Fruit fly (Drosophila melanogaster) Kc167 (cell line): ENCODE data around the gene Nnp-1.

ENCODE experiments used
- Myc ChIP-seq: fragments of >200 bp; optimal IDR thresholded peaks from 2 replicates; lab custom pipeline; 2017; ENCODE audit warnings: missing external identifiers
- Sin3A ChIP-seq: fragments of >200 bp; optimal IDR thresholded peaks from 2 replicates; lab custom pipeline; 2018; ENCODE audit warnings: missing external identifiers
- h ChIP-seq: fragments of >200 bp; optimal IDR thresholded peaks from 3 replicates; lab custom pipeline; 2018; ENCODE audit warnings: missing external identifiers
- insv ChIP-seq: fragments of >200 bp; optimal IDR thresholded peaks from 3 replicates; lab custom pipeline; 2018; ENCODE audit warnings: missing external identifiers
- psq ChIP-seq: fragments of >200 bp; optimal IDR thresholded peaks from 2 replicates; lab custom pipeline; 2017; ENCODE audit warnings: missing external identifiers
- ttk ChIP-seq: sonication (Bioruptor generic); optimal IDR thresholded peaks from 2 replicates; lab custom pipeline; 2017; ENCODE audit warnings: missing external identifiers

The Nnp-1 gene

DNA sequence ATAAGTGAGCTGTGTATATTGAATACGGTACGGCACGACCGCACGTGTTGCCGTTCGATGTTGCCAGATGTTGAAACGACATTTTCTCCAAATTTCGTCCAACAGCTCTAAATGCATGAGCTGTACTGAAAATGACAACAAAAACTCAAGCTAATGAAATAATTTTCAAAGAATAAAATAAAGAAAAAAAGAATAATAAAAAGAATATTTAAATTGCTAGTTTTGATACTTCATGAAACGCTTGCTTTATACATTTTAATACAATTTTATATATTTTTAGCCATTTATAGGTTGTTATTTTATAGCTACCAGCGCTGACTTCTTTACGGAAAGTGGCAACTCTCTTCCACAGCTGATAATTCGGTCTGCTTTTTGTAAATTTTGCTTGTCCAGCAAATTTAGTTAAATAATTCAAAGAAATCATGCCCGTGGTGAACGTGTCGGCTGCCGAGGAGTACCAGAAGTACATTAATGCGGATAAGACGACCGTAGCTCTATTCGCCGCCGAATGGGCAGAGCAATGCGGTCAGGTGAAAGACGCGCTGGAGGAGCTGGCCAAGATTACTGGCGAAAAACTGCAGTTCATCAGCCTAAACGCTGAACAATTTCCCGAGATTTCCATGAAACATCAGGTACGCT lies at the start of gene Nnp-1, which contains the start of gene Grx3:
Gene Nnp-1, minus strand, starts transcription at position 81 of the 639 bp plus-strand sequence.
Gene Grx3, plus strand, starts transcription at position 339 of the 639 bp plus-strand sequence.
- TF ChIP-seq Myc (lab: Kevin White, UChicago) (no peak), insv (lab: Kevin White, UChicago) (no peak), h (lab: Kevin White, UChicago) (no peak), Sin3A (lab: Kevin White, UChicago) (no peak), psq (lab: Kevin White, UChicago) (no peak), ttk (lab: Kevin White, UChicago) (no peak)

DNA sequence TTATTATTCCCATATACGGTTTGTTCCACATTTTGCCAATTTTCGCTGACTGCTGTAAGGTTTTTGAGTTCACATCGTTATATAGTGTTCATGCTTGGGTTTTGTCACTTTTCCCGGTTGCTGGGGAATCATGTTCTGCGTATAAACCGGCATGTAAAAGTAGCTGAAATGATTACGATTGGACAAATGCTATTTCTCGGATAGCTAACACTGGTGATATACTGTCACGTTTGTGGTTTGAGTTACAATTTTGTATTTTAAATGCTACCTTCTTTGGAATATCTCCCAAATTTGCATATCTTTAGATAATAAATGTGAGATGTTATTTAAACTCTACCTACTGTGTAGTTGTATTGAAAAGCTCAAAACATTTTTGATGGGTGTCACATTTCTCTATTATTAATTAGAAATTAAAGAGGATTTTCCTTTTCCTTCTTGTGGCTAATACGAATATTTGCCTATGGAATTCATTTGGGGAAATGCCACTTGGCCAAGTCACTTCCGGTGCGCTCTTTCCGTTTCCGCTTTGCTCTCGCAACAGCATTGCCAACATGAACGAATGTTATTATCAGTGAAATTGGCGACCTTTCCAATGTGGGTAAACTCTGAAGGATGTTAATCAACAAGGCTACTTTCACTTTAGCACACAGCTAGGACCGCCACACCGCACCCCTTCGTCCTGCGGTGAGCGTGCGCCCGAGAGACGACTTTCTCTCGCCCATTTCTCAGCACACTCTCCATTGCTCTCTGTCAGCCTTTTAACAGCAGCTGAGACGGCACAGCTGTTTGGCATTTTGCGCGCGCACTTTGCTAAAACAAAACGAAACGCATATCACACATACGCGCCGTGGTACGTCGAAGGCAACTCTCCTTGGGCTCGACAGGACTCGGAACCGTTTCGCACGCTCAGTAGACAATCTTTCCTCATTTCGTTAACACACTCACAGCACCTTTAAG lies 48.8 kb upstream of the Nnp-1 start, which contains the start of the genes CG16956, CG42784 and CG43850:
Gene CG16956, minus strand, starts transcription at position 51 of the 957 bp plus-strand sequence.
Gene CG42784, plus strand, starts transcription at position 907 of the 957 bp plus-strand sequence.
Gene CG43850, plus strand, starts transcription at position 907 of the 957 bp plus-strand sequence.
- TF ChIP-seq ttk (lab: Kevin White, UChicago) (no peak), psq (lab: Kevin White, UChicago) (no peak), Sin3A (lab: Kevin White, UChicago) (no peak), Myc (lab: Kevin White, UChicago) (no peak)

- no peak for TF ChIP-seq ttk (lab: Kevin White, UChicago)
- no peak for TF ChIP-seq psq (lab: Kevin White, UChicago)
- TF ChIP-seq Myc (lab: Kevin White, UChicago), result no peak
- TF ChIP-seq h (lab: Kevin White, UChicago), result no peak
- TF ChIP-seq insv (lab: Kevin White, UChicago), result no peak
These were observed 46.2 kb upstream of the Nnp-1 start, which contains the start of gene Flad2 for dm6 chr2L:13412219-13412618. Flad2 (plus strand) TSS chr2L:13412519.

dm6 chr2L:13411566-13411965 lies 45.6 kb upstream of the Nnp-1 start, which contains the start of gene Vm34Ca:
Vm34Ca (minus strand) TSS chr2L:13411631.
- no peak for TF ChIP-seq h (lab: Kevin White, UChicago)
- no peak for TF ChIP-seq Myc (lab: Kevin White, UChicago)
- TF ChIP-seq ttk (lab: Kevin White, UChicago), result no peak
- TF ChIP-seq Sin3A (lab: Kevin White, UChicago), result no peak
- no peak for TF ChIP-seq insv (lab: Kevin White, UChicago)
- TF ChIP-seq psq (lab: Kevin White, UChicago), result no peak

dm6 chr2L:13399565-13399964 lies 33.6 kb upstream of the Nnp-1 start:
- no peak for TF ChIP-seq psq (lab: Kevin White, UChicago)
- no peak for TF ChIP-seq h (lab: Kevin White, UChicago)
- no peak for TF ChIP-seq Sin3A (lab: Kevin White, UChicago)
- no peak for TF ChIP-seq insv (lab: Kevin White, UChicago)
- no peak for TF ChIP-seq Myc (lab: Kevin White, UChicago)
- TF ChIP-seq ttk (lab: Kevin White, UChicago), result no peak

DNA sequence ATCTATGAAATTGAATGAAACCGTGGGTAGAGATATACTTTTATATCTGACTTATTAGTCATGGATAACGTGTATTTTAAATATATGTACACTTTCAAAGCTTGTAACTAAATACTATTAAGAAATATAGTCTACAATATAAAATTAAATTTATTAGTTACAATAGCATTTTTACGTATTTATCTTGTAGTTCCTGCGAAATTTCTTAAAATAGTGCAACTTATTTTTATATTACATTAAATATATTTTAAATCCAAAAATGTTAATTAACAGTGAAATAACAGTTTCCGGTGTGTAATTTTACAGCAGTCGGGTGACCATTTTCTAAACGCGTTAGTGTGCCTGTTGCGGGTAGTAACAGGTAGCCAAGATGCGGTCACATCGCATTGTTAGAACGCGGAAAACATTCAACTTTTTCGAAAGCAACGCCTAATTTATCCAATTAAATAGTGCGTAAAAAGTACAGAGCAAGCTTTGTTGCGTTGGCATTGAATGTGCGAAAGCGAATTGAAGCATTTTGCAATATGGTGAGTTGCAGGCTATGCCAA lies 32.7 kb upstream of the Nnp-1 start, which contains the start of the genes CG10859 and CG7110:
Gene CG10859, minus strand, starts transcription at position 51 of the 548 bp plus-strand sequence.
Gene CG7110, plus strand, starts transcription at position 378 of the 548 bp plus-strand sequence.
- no peak for TF ChIP-seq h (lab: Kevin White, UChicago)
- no peak for TF ChIP-seq Sin3A (lab: Kevin White, UChicago)
- no peak for TF ChIP-seq psq (lab: Kevin White, UChicago)
- TF ChIP-seq ttk (lab: Kevin White, UChicago), result no peak
- no peak for TF ChIP-seq insv (lab: Kevin White, UChicago)
- TF ChIP-seq Myc (lab: Kevin White, UChicago), result no peak

- TF ChIP-seq ttk (lab: Kevin White, UChicago), result peak; percentile 91
- TF ChIP-seq h (lab: Kevin White, UChicago), result no peak
- TF ChIP-seq Myc (lab: Kevin White, UChicago), result no peak
These were observed 31.4 kb upstream of the Nnp-1 start for dm6 chr2L:13397393-13397792.

DNA sequence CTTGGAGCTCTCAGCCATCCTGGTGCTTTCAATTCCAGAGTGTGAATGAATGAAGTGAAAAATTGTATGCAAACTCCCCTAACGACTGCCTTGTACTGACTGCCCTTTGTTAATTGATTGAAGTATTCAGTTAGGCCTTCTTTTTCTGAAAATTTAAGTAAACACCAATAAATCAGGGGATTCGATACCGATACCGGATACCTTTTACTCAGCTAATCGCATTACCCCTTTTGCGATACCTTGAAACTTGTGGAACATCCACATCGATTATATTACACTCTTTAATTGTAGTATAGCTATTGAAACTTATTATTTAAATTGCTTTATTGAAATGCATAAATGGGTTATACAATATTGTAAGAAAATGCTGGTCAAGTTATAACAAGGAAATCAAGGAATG lies 30.1 kb upstream of the Nnp-1 start, which contains the start of gene CG16957:
Gene CG16957, minus strand, starts transcription at position 101 of the 400 bp plus-strand sequence.
- no peak for TF ChIP-seq Myc (lab: Kevin White, UChicago)
- no peak for TF ChIP-seq psq (lab: Kevin White, UChicago)
- TF ChIP-seq Sin3A (lab: Kevin White, UChicago), result no peak
- no peak for TF ChIP-seq ttk (lab: Kevin White, UChicago)
- TF ChIP-seq insv (lab: Kevin White, UChicago), result no peak
- no peak for TF ChIP-seq h (lab: Kevin White, UChicago)

DNA sequence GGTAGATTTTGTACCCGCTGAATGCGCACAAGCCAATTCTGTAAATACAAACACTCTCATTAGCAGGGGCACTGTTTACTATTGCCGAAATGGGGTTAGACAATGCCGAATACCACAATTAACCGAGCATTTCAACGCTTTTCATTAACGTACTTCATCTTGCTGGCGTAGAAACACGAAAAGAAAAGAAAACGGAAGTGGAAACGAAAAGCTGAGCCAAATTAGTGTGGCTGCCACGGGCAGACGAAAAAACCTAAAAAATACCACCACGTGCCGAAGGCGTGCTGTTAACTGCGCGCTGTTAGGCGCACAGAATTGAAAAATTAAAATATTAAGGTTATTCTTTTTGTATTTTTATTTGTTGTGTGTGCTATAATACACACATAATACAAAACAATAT lies 28.9 kb upstream of the Nnp-1 start, which contains the start of gene RpL24:
Gene RpL24, minus strand, starts transcription at position 229 of the 400 bp plus-strand sequence.
- no peak for TF ChIP-seq Sin3A (lab: Kevin White, UChicago)
- TF ChIP-seq h (lab: Kevin White, UChicago), result no peak
- TF ChIP-seq psq (lab: Kevin White, UChicago), result no peak
- TF ChIP-seq Myc (lab: Kevin White, UChicago), result no peak
- TF ChIP-seq ttk (lab: Kevin White, UChicago), result no peak
- no peak for TF ChIP-seq insv (lab: Kevin White, UChicago)

DNA sequence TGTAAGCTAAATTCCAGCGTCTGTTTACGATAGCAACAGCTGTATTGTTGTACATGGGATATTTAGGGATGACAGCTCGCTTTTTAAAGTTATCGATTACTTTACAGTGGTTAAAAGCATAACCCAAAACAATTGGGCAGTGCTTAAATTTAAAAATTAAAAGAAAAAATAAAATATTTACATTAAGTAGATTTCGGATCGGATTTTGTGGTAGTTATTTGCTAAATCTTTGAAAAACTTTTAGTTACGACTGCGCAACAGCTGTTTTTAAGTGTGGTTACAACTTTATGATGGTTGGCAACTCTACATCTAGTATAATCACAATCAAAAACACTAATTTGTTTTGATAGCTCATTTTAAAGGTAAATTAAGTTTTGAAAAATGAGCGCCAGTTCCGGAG lies 21.3 kb upstream of the Nnp-1 start, which contains the start of the genes Ing5 and CG7099:
Gene Ing5, minus strand, starts transcription at position 58 of the 400 bp plus-strand sequence.
Gene CG7099, plus strand, starts transcription at position 317 of the 400 bp plus-strand sequence.
- TF ChIP-seq psq (lab: Kevin White, UChicago) (no peak), Myc (lab: Kevin White, UChicago) (no peak), Sin3A (lab: Kevin White, UChicago) (no peak), ttk (lab: Kevin White, UChicago) (no peak), h (lab: Kevin White, UChicago) (no peak), insv (lab: Kevin White, UChicago) (no peak)
